Worm (Caenorhabditis elegans) whole organism, early embryonic: ENCODE data around the gene dpy-30.

ENCODE experiments used
- B0310.2 ChIP-seq: sonication (generic microtip); optimal IDR thresholded peaks from 2 replicates; lab custom pipeline; 2016; ENCODE audit warnings: mild to moderate bottlenecking, missing genetic modification characterization, missing compliant biosample characterization
- F13C5.2 ChIP-seq: sonication (generic microtip); optimal IDR thresholded peaks from 2 replicates; lab custom pipeline; 2017; ENCODE audit warnings: mild to moderate bottlenecking, missing genetic modification characterization, inconsistent platforms, missing compliant biosample characterization
- aly-1 ChIP-seq: sonication (generic microtip); optimal IDR thresholded peaks from 2 replicates; lab custom pipeline; 2016; ENCODE audit warnings: missing genetic modification characterization, missing compliant biosample characterization
- ama-1 ChIP-seq: fragments of 150-350 bp; optimal IDR thresholded peaks from 2 replicates; lab custom pipeline; 2014
- ceh-13 ChIP-seq: fragments of 200-800 bp; sonication (Bioruptor generic); optimal IDR thresholded peaks from 2 replicates; lab custom pipeline; 2018; ENCODE audit warnings: mild to moderate bottlenecking, missing genetic modification characterization, missing compliant biosample characterization
- ceh-36 ChIP-seq: sonication (generic microtip); optimal IDR thresholded peaks from 2 replicates; lab custom pipeline; 2016; ENCODE audit warnings: missing genetic modification characterization, inconsistent platforms, missing compliant biosample characterization
- ets-7 ChIP-seq: sonication (generic microtip); optimal IDR thresholded peaks from 2 replicates; lab custom pipeline; 2016; ENCODE audit warnings: missing genotype, missing genetic modification characterization, missing compliant biosample characterization
- flt-1 ChIP-seq: fragments of 200-800 bp; sonication (Bioruptor generic); IDR thresholded peaks from 2 replicates; pipeline ENCODE4 v1.3.6; 2022; ENCODE audit warnings: missing genetic modification characterization, missing compliant biosample characterization
- hmbx-1 ChIP-seq: sonication (generic microtip); optimal IDR thresholded peaks from 2 replicates; lab custom pipeline; 2016; ENCODE audit warnings: mild to moderate bottlenecking, missing genetic modification characterization, missing compliant biosample characterization
- hmg-4 ChIP-seq: fragments of 200-800 bp; sonication (Bioruptor generic); optimal IDR thresholded peaks from 2 replicates; lab custom pipeline; 2018; ENCODE audit warnings: mild to moderate bottlenecking, missing genetic modification characterization, missing compliant biosample characterization
- hnd-1 ChIP-seq: sonication (generic microtip); optimal IDR thresholded peaks from 2 replicates; lab custom pipeline; 2016; ENCODE audit warnings: missing genetic modification characterization, missing compliant biosample characterization
- pes-1 ChIP-seq: fragments of 200-800 bp; sonication (Bioruptor generic); IDR thresholded peaks from 2 replicates; pipeline ENCODE4 v1.3.6; 2022; ENCODE audit warnings: missing genetic modification reagents, missing genetic modification characterization, missing compliant biosample characterization
- scrt-1 ChIP-seq: fragments of 200-800 bp; sonication (Bioruptor generic); IDR thresholded peaks from 2 replicates; pipeline ENCODE4 v1.3.6; 2022; ENCODE audit warnings: missing genetic modification characterization, missing compliant biosample characterization
- sea-1 ChIP-seq: fragments of 200-800 bp; sonication (Bioruptor generic); conservative IDR thresholded peaks from 2 replicates; pipeline ENCODE4 v1.3.6; 2022; ENCODE audit warnings: missing genetic modification characterization, missing compliant biosample characterization
- tbx-11 ChIP-seq: fragments of 200-800 bp; sonication (Bioruptor generic); IDR thresholded peaks from 2 replicates; pipeline ENCODE4 v1.3.6; 2022; ENCODE audit warnings: missing genetic modification characterization, missing compliant biosample characterization
- tbx-37 ChIP-seq: fragments of 200-800 bp; sonication (Bioruptor generic); conservative IDR thresholded peaks from 2 replicates; pipeline ENCODE4 v1.3.6; 2022; ENCODE audit warnings: missing genetic modification reagents, missing genetic modification characterization, missing compliant biosample characterization
- tra-4 ChIP-seq: sonication (generic microtip); optimal IDR thresholded peaks from 2 replicates; lab custom pipeline; 2017; ENCODE audit warnings: missing genetic modification characterization, missing compliant biosample characterization

dpy-30 gene

ce11 chrV:12197748-12198147, 6.4 kb downstream of the dpy-30 start:
- TF ChIP-seq B0310.2 (no peak), sea-1 (GFP tag; lab: Robert Waterston, UW) (no peak), hmg-4 (GFP tag; lab: Kevin White, UChicago) (no peak), ceh-13 (GFP tag; lab: Kevin White, UChicago) (no peak), F13C5.2 (tag; lab: Kevin White, UChicago) (no peak), ceh-36 (tag; lab: Kevin White, UChicago) (no peak), tbx-37 (GFP tag; lab: Robert Waterston, UW) (no peak)

DNA sequence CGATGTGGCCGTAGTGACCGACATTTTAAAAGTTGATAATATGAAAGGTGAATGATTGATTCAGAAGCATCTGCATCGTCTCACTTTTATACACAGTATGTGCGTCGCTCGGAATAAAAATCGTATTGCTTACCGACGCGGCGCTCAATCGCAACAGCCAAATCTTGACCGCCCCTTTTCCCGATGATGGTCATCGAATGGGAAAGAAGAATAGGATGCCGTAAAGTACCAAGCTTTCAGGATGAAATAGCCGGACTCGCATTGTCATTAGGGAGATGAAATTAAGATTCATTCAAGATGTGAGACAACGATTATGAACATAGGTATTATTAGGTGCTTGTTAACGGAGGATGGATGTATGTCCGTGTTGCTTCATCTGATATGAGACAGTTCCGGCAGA, 7.2 kb downstream of the dpy-30 start, which contains the start of gene lon-3:
Gene lon-3, minus strand, starts transcription at position 101 of the 400 bp plus-strand sequence.
- TF ChIP-seq ceh-13 (GFP tag; lab: Kevin White, UChicago) (no peak), tra-4 (tag; lab: Kevin White, UChicago) (no peak), ets-7 (no peak), hnd-1 (tag; lab: Kevin White, UChicago) (no peak), tbx-37 (GFP tag; lab: Robert Waterston, UW) (no peak)

ce11 chrV:12199474-12199873, 8.2 kb downstream of the dpy-30 start:
- no peak for TF ChIP-seq hmbx-1
- no peak for TF ChIP-seq ceh-13 (GFP tag; lab: Kevin White, UChicago)
- TF ChIP-seq B0310.2, result no peak
- no peak for TF ChIP-seq F13C5.2 (tag; lab: Kevin White, UChicago)
- TF ChIP-seq tbx-37 (GFP tag; lab: Robert Waterston, UW), result no peak
- no peak for TF ChIP-seq ama-1 (lab: Kevin White, UChicago)
- no peak for TF ChIP-seq hmg-4 (GFP tag; lab: Kevin White, UChicago)
- no peak for TF ChIP-seq hnd-1 (tag; lab: Kevin White, UChicago)
- no peak for TF ChIP-seq tra-4 (tag; lab: Kevin White, UChicago)
- no peak for TF ChIP-seq tbx-11
- TF ChIP-seq sea-1 (GFP tag; lab: Robert Waterston, UW), result no peak
- TF ChIP-seq flt-1, result no peak
- no peak for TF ChIP-seq ceh-36 (tag; lab: Kevin White, UChicago)
- no peak for TF ChIP-seq ets-7
- TF ChIP-seq scrt-1 (GFP tag; lab: Robert Waterston, UW), result no peak
- TF ChIP-seq aly-1 (tag; lab: Kevin White, UChicago), result no peak
- TF ChIP-seq pes-1 (GFP tag; lab: Robert Waterston, UW), result no peak

DNA sequence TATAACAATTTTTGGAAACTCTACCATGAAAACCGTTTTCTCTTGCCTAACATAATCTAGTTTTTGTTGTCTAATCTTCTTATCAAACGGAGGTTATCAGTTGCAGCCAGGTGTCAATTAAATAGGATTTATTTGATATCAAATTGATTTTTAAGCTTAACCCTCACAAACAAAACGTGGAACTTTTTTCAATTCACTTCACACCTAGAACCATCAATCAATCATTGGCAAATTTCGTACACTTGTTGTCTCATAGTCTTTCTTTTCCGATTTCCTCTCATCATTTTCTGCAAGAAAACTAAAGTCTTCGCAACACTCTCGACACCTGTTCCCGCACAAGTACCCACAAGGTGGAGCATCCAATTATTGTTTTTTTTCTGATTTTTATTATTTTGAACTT, 17.4 kb downstream of the dpy-30 start:
- no peak for TF ChIP-seq flt-1
- no peak for TF ChIP-seq tra-4 (tag; lab: Kevin White, UChicago)
- TF ChIP-seq tbx-37 (GFP tag; lab: Robert Waterston, UW), result no peak
- TF ChIP-seq tbx-11, result no peak
- TF ChIP-seq ets-7, result no peak
- no peak for TF ChIP-seq ceh-13 (GFP tag; lab: Kevin White, UChicago)
- TF ChIP-seq aly-1 (tag; lab: Kevin White, UChicago), result no peak
- TF ChIP-seq F13C5.2 (tag; lab: Kevin White, UChicago), result no peak
- no peak for TF ChIP-seq sea-1 (GFP tag; lab: Robert Waterston, UW)
- TF ChIP-seq B0310.2, result no peak
- TF ChIP-seq ama-1 (lab: Kevin White, UChicago), result no peak
- no peak for TF ChIP-seq scrt-1 (GFP tag; lab: Robert Waterston, UW)
- TF ChIP-seq hmbx-1, result no peak
- no peak for TF ChIP-seq pes-1 (GFP tag; lab: Robert Waterston, UW)
- TF ChIP-seq hnd-1 (tag; lab: Kevin White, UChicago), result no peak
- TF ChIP-seq hmg-4 (GFP tag; lab: Kevin White, UChicago), result no peak
- no peak for TF ChIP-seq ceh-36 (tag; lab: Kevin White, UChicago)

DNA sequence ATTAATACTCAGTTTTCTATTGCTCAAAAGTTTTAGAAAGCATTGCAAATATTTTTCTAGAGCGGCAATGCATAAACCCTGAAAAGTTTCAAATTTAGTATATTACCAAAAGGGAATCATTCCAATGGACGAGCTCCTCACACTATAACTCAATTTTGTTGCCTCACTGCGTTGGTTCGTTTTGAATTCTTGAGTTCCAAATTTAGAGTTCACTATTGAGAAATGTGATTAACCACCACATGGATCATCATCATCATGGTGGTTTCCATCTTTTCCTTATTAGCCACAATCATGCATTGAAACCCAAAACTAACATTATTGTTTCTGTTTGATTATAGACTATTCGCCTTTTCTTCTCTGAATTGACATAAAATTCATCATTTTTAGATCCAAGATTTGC, 18.6 kb downstream of the dpy-30 start:
- no peak for TF ChIP-seq scrt-1 (GFP tag; lab: Robert Waterston, UW)
- TF ChIP-seq ama-1 (lab: Kevin White, UChicago), result no peak

DNA sequence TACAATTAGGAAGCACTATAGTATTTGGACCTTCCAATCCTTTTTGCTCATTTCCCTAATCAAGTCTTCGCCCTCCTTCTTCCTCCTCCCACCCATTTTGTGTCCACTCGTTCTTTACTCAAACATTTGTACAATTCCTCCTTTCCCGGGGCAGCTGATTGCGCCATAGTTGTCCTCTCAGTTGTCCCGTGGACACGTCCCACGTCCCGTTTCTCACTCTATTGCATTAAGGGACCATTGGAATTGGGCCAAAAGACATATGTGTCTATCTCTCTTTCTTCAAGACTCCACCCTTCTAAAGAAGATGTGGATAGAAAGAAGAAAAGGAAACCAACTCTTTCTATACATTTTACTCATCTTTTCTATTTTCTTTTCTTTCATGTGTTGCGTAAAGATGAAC, 19.8 kb downstream of the dpy-30 start:
- TF ChIP-seq hmg-4 (GFP tag; lab: Kevin White, UChicago) (no peak), hnd-1 (tag; lab: Kevin White, UChicago) (no peak), F13C5.2 (tag; lab: Kevin White, UChicago) (no peak), tbx-37 (GFP tag; lab: Robert Waterston, UW) (no peak), flt-1 (no peak), B0310.2 (no peak), tra-4 (tag; lab: Kevin White, UChicago) (no peak), ceh-36 (tag; lab: Kevin White, UChicago) (no peak), hmbx-1 (no peak), pes-1 (GFP tag; lab: Robert Waterston, UW) (no peak)

DNA sequence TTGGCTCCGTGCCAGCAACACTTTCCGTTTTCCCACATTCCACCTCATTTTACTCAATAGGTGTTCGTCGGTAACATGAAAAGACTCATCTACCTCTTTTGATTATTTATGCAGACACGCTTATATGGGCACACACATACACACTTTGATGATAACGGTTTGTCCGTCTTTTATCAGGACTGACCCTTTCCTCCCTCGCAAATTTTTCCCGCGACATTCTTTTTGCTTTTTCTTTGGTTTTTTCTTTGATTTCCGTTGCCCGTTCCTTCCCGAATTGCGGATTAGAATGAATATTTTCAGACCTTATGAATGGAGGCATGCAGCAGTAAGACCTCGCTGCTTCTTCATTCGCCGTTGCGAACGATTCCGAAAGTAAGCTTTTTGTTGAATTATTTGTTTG, 21.7 kb downstream of the dpy-30 start, which contains the start of gene vab-8:
Gene vab-8, plus strand, starts transcription at position 301 of the 400 bp plus-strand sequence.
- TF ChIP-seq hnd-1 (tag; lab: Kevin White, UChicago) (no peak), flt-1 (no peak), ama-1 (lab: Kevin White, UChicago) (no peak), ceh-13 (GFP tag; lab: Kevin White, UChicago) (no peak), tra-4 (tag; lab: Kevin White, UChicago) (no peak), pes-1 (GFP tag; lab: Robert Waterston, UW) (no peak), tbx-11 (no peak), hmbx-1 (no peak), scrt-1 (GFP tag; lab: Robert Waterston, UW) (no peak), hmg-4 (GFP tag; lab: Kevin White, UChicago) (no peak), B0310.2 (no peak), ets-7 (no peak), sea-1 (GFP tag; lab: Robert Waterston, UW) (no peak), F13C5.2 (tag; lab: Kevin White, UChicago) (no peak), ceh-36 (tag; lab: Kevin White, UChicago) (no peak), aly-1 (tag; lab: Kevin White, UChicago) (no peak), tbx-37 (GFP tag; lab: Robert Waterston, UW) (no peak)
